Fruit fly (Drosophila melanogaster) S2 (cell line): ENCODE measurements around the gene CG13138.
A peak's percentile ranks its signal among the peaks of the same experiment; 100 is the strongest.

Experiments
- CG8478 ChIP-seq: fragments of >200 bp; optimal IDR thresholded peaks from 2 replicates; lab custom pipeline; 2018
- CTCF ChIP-seq, 2 experiments: fragments of >200 bp; optimal IDR thresholded peaks; 2 replicates each; lab custom pipeline; 2018

Gene CG13138

dm6 chr2L:10301918-10302317 is at the start of gene CG13138:
Gene CG13138, minus strand, starts transcription at chr2L:10302018.
- no peak for TF ChIP-seq CTCF (optimal IDR thresholded peaks at IDR 0.05; lab: Kevin White, UChicago)
- no peak for TF ChIP-seq CG8478 (lab: Kevin White, UChicago)

DNA sequence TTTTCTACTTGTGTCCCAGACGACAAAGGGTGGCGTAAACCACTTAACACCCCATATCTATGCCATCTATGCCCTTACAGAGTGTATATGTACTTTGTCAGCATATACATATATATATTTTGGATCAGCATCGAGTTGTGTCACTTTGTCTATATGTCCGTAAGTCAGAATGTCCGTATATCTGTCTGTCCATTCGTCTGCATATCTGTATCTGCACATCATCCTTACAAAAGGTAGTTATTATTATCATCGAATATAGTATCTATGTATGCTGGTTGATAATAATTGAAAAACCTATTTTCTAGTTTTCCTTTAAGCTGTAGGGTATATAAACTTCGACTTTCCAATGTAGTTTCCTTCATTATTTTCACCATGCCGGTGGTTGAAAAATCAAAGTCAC is 49.3 kb upstream of the CG13138 start:
- TF ChIP-seq CTCF (optimal IDR thresholded peaks at IDR 0.05; lab: Kevin White, UChicago) (no peak), CG8478 (lab: Kevin White, UChicago) (no peak)

DNA sequence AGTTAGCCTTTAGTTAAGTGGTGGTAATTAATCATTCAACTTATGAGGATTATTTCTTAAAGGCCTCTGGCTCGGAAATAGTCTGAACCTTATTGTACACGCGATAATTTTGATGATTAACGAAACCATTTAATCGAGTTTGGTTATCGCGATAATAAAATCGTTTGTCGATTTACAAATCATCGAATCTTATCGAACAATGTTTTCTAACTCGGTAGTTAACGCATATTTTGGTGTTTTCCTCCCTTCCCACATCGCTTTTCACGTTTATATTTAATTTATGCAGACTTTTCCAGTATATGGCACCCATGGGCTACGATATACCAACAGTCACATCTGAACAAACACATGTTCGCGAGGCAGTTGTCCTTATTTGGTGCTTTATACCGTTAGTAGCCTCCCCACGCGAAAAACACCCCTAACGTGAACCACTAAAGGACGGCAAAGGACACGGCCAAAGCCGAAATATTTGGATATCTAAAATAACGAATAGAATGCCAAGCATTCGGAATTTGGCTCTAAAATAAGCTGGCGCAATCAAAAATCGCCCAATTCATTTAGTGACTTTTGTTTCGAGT is 42.3 kb upstream of the CG13138 start, which contains the start of gene Frmd5:
Gene Frmd5, plus strand, starts transcription at position 414 of the 578 bp plus-strand sequence.
- TF ChIP-seq CG8478 (lab: Kevin White, UChicago) (no peak), CTCF (optimal IDR thresholded peaks at IDR 0.05; lab: Kevin White, UChicago) (no peak)

dm6 chr2L:10342471-10342870 is 40.7 kb upstream of the CG13138 start, which contains the start of gene Sps2:
Gene Sps2, plus strand, starts transcription at chr2L:10342594.
- TF ChIP-seq CTCF (optimal IDR thresholded peaks at IDR 0.05; lab: Kevin White, UChicago) (no peak), CG8478 (lab: Kevin White, UChicago) (no peak)

DNA sequence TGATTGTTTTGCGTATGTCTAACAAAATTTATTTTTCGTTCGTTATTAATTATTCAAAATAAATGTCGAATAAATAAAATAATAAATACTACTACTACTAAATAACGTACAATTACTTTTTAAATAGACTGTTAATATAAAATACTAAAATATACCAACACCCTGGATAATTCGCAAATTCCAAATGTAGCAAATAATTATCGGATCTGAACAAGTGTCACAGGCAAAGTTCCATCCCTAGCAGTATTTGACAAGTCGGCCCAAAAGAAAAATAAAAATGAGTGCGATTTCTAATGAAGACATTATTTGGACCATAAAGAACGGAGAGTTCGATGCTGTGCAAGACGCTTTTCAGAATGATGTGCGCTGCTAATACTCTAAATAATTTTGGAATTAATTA is 39.6 kb upstream of the CG13138 start, which contains the start of gene CG31715:
Gene CG31715, plus strand, starts transcription at position 212 of the 400 bp plus-strand sequence.
- TF ChIP-seq CG8478 (lab: Kevin White, UChicago), result no peak

DNA sequence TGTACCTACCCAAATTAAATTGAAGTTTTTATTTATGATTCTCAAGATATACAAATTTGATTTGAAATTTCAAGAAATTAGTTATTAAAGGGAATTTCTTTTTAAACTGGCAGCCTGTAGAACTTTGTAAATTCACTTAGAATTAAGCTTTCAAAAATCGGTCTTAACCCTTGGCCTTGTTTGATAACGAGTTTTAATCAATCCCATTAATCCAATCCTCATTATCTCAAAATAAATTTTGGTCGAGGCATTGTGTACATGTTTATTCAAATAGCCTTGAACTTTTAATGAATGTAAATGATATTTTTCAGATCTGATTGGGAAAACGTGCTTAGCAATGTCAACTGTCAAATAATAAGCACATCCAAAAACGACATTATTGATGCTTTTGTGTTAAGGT is 38.0 kb upstream of the CG13138 start:
- TF ChIP-seq CTCF (optimal IDR thresholded peaks at IDR 0.05; lab: Kevin White, UChicago) (no peak), CG8478 (lab: Kevin White, UChicago) (no peak)

dm6 chr2L:10339212-10339721 is 37.4 kb upstream of the CG13138 start, which contains the start of gene SamDC:
Gene SamDC, plus strand, starts transcription at chr2L:10339457.
- TF ChIP-seq CG8478 (lab: Kevin White, UChicago) (no peak), CTCF (optimal IDR thresholded peaks at IDR 0.05; lab: Kevin White, UChicago) (peak in 1 of 2 experiments; percentile 15)

DNA sequence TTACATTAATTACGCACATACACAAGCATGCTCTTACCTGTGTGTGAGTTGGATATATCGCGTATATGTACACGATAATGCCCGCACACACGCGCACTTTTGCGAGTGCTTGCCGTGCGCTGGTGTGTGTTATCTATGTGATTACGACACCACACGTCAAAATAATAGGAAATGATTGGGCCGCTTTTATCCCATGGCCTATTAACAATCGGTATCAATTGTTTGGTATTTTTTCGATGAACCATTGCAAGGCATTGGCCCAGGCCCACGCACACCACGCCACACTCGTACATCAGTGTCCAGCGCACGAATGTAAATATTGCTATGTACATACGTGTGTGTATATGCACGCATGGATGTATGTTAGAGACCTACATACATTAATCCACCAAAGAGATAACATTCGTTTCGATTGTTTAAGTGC is 33.0 kb upstream of the CG13138 start:
- TF ChIP-seq CTCF (optimal IDR thresholded peaks at IDR 0.05; lab: Kevin White, UChicago), result no peak
- TF ChIP-seq CG8478 (lab: Kevin White, UChicago), result no peak

dm6 chr2L:10334213-10334612 is 32.4 kb upstream of the CG13138 start:
- TF ChIP-seq CTCF (optimal IDR thresholded peaks at IDR 0.05; lab: Kevin White, UChicago) (no peak), CG8478 (lab: Kevin White, UChicago) (no peak)

DNA sequence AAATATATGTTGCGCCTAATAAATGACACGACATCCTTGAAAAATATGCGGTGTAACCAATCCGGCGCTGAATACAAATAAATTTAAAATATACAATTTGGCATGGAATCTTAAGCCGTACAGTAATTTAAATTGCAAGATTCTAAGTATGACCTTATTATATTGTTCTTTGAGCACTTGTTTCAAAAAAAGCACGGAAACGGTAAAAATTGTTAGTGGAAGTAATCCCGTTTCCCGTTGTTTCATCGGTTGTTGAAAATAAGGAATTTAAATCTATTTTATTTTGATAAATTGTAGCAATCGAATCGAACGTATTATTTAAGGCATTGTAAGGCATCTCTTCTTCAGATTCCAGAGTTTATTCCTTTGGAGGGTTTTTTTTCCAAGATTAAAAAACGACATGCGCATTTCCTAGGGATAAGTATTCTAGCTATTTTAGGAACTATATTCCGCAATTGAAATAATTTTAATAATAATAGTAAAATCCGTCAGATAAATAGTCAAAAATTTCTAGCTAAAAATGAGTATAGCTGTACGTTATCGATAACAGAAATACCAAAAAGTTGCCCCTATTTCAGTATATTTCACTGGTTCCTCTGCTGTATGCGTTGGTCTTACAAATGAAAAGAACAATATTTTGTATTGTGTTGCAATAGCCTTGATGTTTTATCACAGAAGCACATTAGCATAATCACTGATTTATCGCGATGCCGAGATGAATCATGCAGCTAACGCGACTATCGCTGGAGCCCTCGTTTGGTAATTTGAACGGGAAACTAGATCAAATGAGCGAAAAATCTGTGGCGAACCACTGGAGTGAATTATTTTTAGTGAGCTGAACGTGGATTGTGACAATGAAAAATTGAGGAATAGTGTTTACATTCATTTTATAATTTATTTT is 31.5 kb upstream of the CG13138 start, which contains the start of gene GATAd:
Gene GATAd, plus strand, starts transcription at position 644 of the 901 bp plus-strand sequence.
- TF ChIP-seq CTCF (optimal IDR thresholded peaks at IDR 0.05; lab: Kevin White, UChicago) (peak in 1 of 2 experiments; percentile 1), CG8478 (lab: Kevin White, UChicago) (no peak)

DNA sequence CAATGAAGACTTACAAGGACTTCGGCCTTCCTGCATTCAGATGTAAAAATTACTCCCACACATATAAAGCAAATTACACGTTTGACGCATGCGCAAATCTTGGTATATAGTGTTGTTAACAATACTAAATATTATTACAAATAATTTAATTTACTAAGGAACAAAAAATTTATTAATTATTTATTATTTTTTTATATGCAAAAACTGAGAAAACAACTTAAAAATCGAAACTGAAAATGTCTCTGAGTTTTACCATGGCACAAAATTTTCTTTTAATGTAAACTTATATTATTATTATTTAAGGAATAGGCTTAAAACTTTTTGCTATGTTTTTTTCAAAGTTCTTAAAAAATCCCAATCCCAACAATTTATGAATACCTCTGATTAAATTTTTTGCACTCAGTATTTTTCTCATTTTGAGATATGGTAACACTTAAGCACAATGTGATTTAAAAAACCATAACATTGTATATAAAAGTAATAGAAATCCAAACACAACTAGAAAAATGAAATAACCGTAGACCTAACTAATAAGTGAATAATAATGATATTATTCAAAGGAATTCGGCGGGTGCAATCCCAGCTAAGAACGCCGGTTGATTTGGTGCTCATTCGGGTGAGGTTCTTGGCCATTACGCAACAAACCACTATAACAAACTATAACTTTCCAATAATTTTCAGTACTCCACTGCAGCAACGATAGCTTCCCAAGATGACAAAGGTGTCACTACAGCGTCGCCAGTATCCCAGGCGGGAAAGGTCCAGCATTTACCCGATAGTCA is 29.4 kb upstream of the CG13138 start, which contains the start of the genes Schip1 and Cox10:
Gene Schip1, minus strand, starts transcription at position 51 of the 782 bp plus-strand sequence.
Gene Cox10, plus strand, starts transcription at position 406 of the 782 bp plus-strand sequence.
- TF ChIP-seq CG8478 (lab: Kevin White, UChicago) (no peak), CTCF (optimal IDR thresholded peaks at IDR 0.05; lab: Kevin White, UChicago) (no peak)

DNA sequence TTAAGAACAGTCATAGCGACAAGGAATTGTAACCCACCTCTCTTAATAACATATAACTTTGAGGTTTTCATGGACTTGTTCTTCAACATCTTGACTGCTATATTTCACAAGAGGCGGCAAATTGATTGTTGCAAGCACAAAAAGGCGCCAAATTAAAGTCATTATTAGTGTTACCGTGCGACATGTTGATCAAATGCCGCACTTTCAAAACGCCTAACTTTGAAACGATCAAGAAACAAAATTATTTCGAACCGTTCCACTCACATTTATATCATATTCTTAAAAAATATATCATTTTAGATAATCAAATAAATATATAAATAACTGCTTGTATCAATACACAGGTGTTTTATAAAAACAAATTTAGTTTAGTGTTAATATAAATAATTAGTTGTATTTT is 26.0 kb upstream of the CG13138 start, which contains the start of gene RnrL:
Gene RnrL, minus strand, starts transcription at position 154 of the 400 bp plus-strand sequence.
- TF ChIP-seq CTCF (optimal IDR thresholded peaks at IDR 0.05; lab: Kevin White, UChicago) (no peak), CG8478 (lab: Kevin White, UChicago) (no peak)

- no peak for TF ChIP-seq CG8478 (lab: Kevin White, UChicago)
- no peak for TF ChIP-seq CTCF (optimal IDR thresholded peaks at IDR 0.05; lab: Kevin White, UChicago)
Observed at dm6 chr2L:10322773-10323487, 21.1 kb upstream of the CG13138 start, which contains the start of gene CG5381. Gene CG5381, minus strand, starts transcription at chr2L:10323102.
